Fruit fly (Drosophila melanogaster) whole organism: ENCODE measurements around the gene aln.

Source experiments
- CG8478 ChIP-seq: fragments of >200 bp; optimal IDR thresholded peaks from 2 replicates; lab custom pipeline; 2018; ENCODE audit warnings: inconsistent platforms
- Dll ChIP-seq: fragments of >200 bp; optimal IDR thresholded peaks from 2 replicates; lab custom pipeline; 2017
- EcR ChIP-seq, 2 experiments: fragments of >200 bp; optimal IDR thresholded peaks; 2 replicates each; lab custom pipeline; 2017; ENCODE audit warnings: missing biosample characterization in 2 of 2, missing genetic modification characterization in 2 of 2, missing genetic modification reagents in 2 of 2
- pan ChIP-seq: fragments of >200 bp; optimal IDR thresholded peaks from 2 replicates; lab custom pipeline; 2017
- psq ChIP-seq: fragments of >200 bp; optimal IDR thresholded peaks from 2 replicates; lab custom pipeline; 2017
- usp ChIP-seq: fragments of >200 bp; optimal IDR thresholded peaks from 2 replicates; lab custom pipeline; 2017; ENCODE audit warnings: missing biosample characterization, missing genetic modification characterization, mixed read lengths

DNA sequence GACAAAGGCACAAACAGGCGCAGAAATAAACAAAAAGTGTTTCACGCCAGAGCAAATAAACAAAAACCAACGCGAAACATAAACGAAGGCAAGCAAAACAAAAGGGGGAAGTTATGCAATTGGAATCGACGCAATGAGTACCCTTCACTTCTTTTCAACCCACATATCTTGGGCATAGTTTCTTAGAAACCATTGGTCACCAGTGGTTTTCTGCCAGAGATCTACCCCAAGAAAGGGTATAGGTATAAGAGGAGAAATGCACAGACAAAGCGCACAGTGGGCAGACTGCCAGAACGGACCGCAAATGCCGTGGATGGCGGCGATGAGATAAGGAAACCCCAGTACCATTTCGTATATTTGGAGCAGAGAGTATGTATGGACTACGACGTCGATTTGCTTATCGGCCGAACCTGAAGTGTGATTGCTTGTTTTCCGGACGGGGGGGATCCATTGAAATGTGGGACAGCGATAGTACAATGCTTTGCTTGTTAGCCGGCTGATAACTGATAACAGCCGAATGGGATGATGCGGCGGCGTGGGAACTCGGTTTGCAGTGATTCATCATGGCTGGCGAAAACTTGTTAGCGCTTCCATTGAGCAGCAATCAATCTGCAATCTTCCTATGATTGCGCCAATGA lies 37.2 kb downstream of the aln start:
- TF ChIP-seq Dll (lab: Kevin White, UChicago) = no peak
- TF ChIP-seq CG8478 (lab: Kevin White, UChicago) = no peak
- peak; percentile 79 for TF ChIP-seq pan (lab: Kevin White, UChicago)
- no peak for TF ChIP-seq psq (lab: Kevin White, UChicago)
- no peak for TF ChIP-seq usp
- no peak for TF ChIP-seq EcR (GFP tag; optimal IDR thresholded peaks at IDR 0.05; lab: Kevin White, UChicago)
